Fruit fly (Drosophila melanogaster) whole organism, embryonic: ENCODE results near the gene janA.

Source experiments
- BEAF-32 ChIP-seq: fragments of 200-800 bp; sonication (Bioruptor generic); optimal IDR thresholded peaks from 3 replicates; lab custom pipeline; 2017; ENCODE audit warnings: missing biosample characterization, missing genetic modification characterization, mild to moderate bottlenecking, moderate library complexity, missing genetic modification reagents
- CG10147 ChIP-seq: fragments of 200-800 bp; sonication (Bioruptor generic); optimal IDR thresholded peaks from 2 replicates; lab custom pipeline; 2019; ENCODE audit warnings: missing biosample characterization, mild to moderate bottlenecking, missing genetic modification characterization, moderate library complexity
- CG10274 ChIP-seq: fragments of 200-800 bp; sonication (Bioruptor generic); optimal IDR thresholded peaks from 3 replicates; lab custom pipeline; 2017; ENCODE audit warnings: missing biosample characterization, mild to moderate bottlenecking, missing genetic modification characterization
- CG10979 ChIP-seq: fragments of 200-800 bp; sonication (Bioruptor generic); optimal IDR thresholded peaks from 2 replicates; lab custom pipeline; 2018; ENCODE audit warnings: missing biosample characterization, mild to moderate bottlenecking, missing genetic modification characterization, moderate library complexity
- CG11696 ChIP-seq: fragments of 200-800 bp; sonication (Bioruptor generic); IDR thresholded peaks from 2 replicates; pipeline ENCODE4 v1.3.6; 2022; ENCODE audit warnings: missing biosample characterization, missing genetic modification characterization
- CG12391 ChIP-seq: fragments of 200-800 bp; sonication (Bioruptor generic); optimal IDR thresholded peaks from 3 replicates; lab custom pipeline; 2018; ENCODE audit warnings: missing biosample characterization, mild to moderate bottlenecking, missing genetic modification characterization, moderate library complexity
- CG12769 ChIP-seq: fragments of 200-800 bp; sonication (Bioruptor generic); optimal IDR thresholded peaks from 2 replicates; lab custom pipeline; 2019; ENCODE audit warnings: missing biosample characterization, mild to moderate bottlenecking, missing genetic modification characterization, moderate library complexity
- CG13287 ChIP-seq: fragments of 200-800 bp; sonication (Bioruptor generic); IDR thresholded peaks from 2 replicates; pipeline ENCODE4 v1.3.6; 2022; ENCODE audit warnings: missing biosample characterization, missing genetic modification characterization; ENCODE audit not compliant: partially characterized antibody
- CG17361 ChIP-seq: fragments of 200-800 bp; sonication (Bioruptor generic); IDR thresholded peaks from 3 replicates; pipeline ENCODE4 v1.3.6; 2022; ENCODE audit warnings: missing biosample characterization, missing genetic modification characterization
- CG18476 ChIP-seq: fragments of 200-800 bp; sonication (Bioruptor generic); optimal IDR thresholded peaks from 2 replicates; lab custom pipeline; 2016; ENCODE audit warnings: missing biosample characterization, mild to moderate bottlenecking, missing genetic modification characterization
- CG18619 ChIP-seq: fragments of 200-800 bp; sonication (Bioruptor generic); optimal IDR thresholded peaks from 3 replicates; lab custom pipeline; 2017; ENCODE audit warnings: missing biosample characterization, mild to moderate bottlenecking, missing genetic modification characterization
- CG2712 ChIP-seq: fragments of 200-800 bp; optimal IDR thresholded peaks from 3 replicates; lab custom pipeline; 2019; ENCODE audit warnings: missing biosample characterization, mild to moderate bottlenecking, missing genetic modification characterization, moderate library complexity
- CG4404 ChIP-seq: fragments of 200-800 bp; sonication (Bioruptor generic); IDR thresholded peaks from 2 replicates; pipeline ENCODE4 v1.3.6; 2022; ENCODE audit warnings: missing biosample characterization, missing genetic modification characterization
- CG6254 ChIP-seq: fragments of 200-800 bp; sonication (Bioruptor generic); optimal IDR thresholded peaks from 3 replicates; lab custom pipeline; 2017; ENCODE audit warnings: mild to moderate bottlenecking, missing biosample characterization, missing genetic modification reagents, missing genetic modification characterization
- CG6272 ChIP-seq: fragments of 200-800 bp; sonication (Bioruptor generic); IDR thresholded peaks from 2 replicates; pipeline ENCODE4 v1.3.6; 2022; ENCODE audit warnings: missing biosample characterization, missing genetic modification characterization
- CG7786 ChIP-seq: fragments of 200-800 bp; sonication (Bioruptor generic); optimal IDR thresholded peaks from 2 replicates; lab custom pipeline; 2016; ENCODE audit warnings: missing biosample characterization, missing genetic modification characterization
- CG8388 ChIP-seq: fragments of 200-800 bp; sonication (Bioruptor generic); optimal IDR thresholded peaks from 2 replicates; lab custom pipeline; 2019; ENCODE audit warnings: missing biosample characterization, mild to moderate bottlenecking, missing genetic modification characterization, moderate library complexity
- CkIIα-i1 ChIP-seq: fragments of 200-800 bp; sonication (Bioruptor generic); IDR thresholded peaks from 2 replicates; pipeline ENCODE4 v1.3.6; 2022; ENCODE audit warnings: missing biosample characterization, missing genetic modification characterization
- HHEX ChIP-seq: fragments of 200-800 bp; sonication (Bioruptor generic); optimal IDR thresholded peaks from 3 replicates; lab custom pipeline; 2017; ENCODE audit warnings: missing biosample characterization, mild to moderate bottlenecking, missing genetic modification characterization, missing genetic modification reagents
- Hey ChIP-seq: fragments of 200-800 bp; sonication (Bioruptor generic); optimal IDR thresholded peaks from 3 replicates; lab custom pipeline; 2018; ENCODE audit warnings: missing biosample characterization, mild to moderate bottlenecking, missing genetic modification characterization
- NFAT ChIP-seq: fragments of 200-800 bp; sonication (Bioruptor generic); IDR thresholded peaks from 2 replicates; pipeline ENCODE4 v1.3.6; 2022; ENCODE audit warnings: missing biosample characterization, missing genetic modification characterization
- Oaz ChIP-seq: fragments of 200-800 bp; sonication (Bioruptor generic); IDR thresholded peaks from 2 replicates; pipeline ENCODE4 v1.3.6; 2022; ENCODE audit warnings: missing biosample characterization, missing genetic modification characterization
- Sin3A ChIP-seq: fragments of >200 bp; optimal IDR thresholded peaks from 2 replicates; lab custom pipeline; 2018
- Six4 ChIP-seq: fragments of 200-800 bp; sonication (Bioruptor generic); optimal IDR thresholded peaks from 2 replicates; lab custom pipeline; 2016; ENCODE audit warnings: missing biosample characterization, missing genetic modification characterization
- Sry-δ ChIP-seq: fragments of 200-800 bp; sonication (Bioruptor generic); optimal IDR thresholded peaks from 2 replicates; lab custom pipeline; 2016; ENCODE audit warnings: missing biosample characterization, missing genetic modification characterization
- ara ChIP-seq: fragments of 200-800 bp; sonication (Bioruptor generic); IDR thresholded peaks from 2 replicates; pipeline ENCODE4 v1.3.6; 2022; ENCODE audit warnings: missing biosample characterization, missing genetic modification characterization
- bab2 ChIP-seq: fragments of 200-800 bp; sonication (Bioruptor generic); optimal IDR thresholded peaks from 2 replicates; lab custom pipeline; 2016; ENCODE audit warnings: missing biosample characterization, missing genetic modification characterization
- bowl ChIP-seq: fragments of 200-800 bp; sonication (Bioruptor generic); IDR thresholded peaks from 2 replicates; pipeline ENCODE4 v1.3.6; 2022; ENCODE audit warnings: missing biosample characterization, missing genetic modification characterization
- btn ChIP-seq: fragments of 200-800 bp; sonication (Bioruptor generic); optimal IDR thresholded peaks from 2 replicates; lab custom pipeline; 2016; ENCODE audit warnings: missing biosample characterization, missing genetic modification characterization
- dm ChIP-seq: fragments of 200-800 bp; sonication (Bioruptor generic); optimal IDR thresholded peaks from 3 replicates; lab custom pipeline; 2016; ENCODE audit warnings: missing biosample characterization, missing genetic modification characterization
- dmrt99B ChIP-seq: fragments of 200-800 bp; sonication (Bioruptor generic); optimal IDR thresholded peaks from 2 replicates; lab custom pipeline; 2018; ENCODE audit warnings: missing biosample characterization, mild to moderate bottlenecking, missing genetic modification characterization, moderate library complexity
- dpn ChIP-seq, 2 experiments: fragments of 200-800 bp; sonication (Bioruptor generic); optimal IDR thresholded peaks; 3 replicates each; lab custom pipeline; 2016; ENCODE audit warnings: missing biosample characterization in 2 of 2, missing genetic modification characterization in 2 of 2
- dysf ChIP-seq: fragments of 200-800 bp; sonication (Bioruptor generic); IDR thresholded peaks from 3 replicates; pipeline ENCODE4 v1.3.6; 2022; ENCODE audit warnings: missing biosample characterization, missing genetic modification characterization
- eve ChIP-seq, 2 experiments: fragments of >200 bp; optimal IDR thresholded peaks; 2 replicates each; lab custom pipeline; 2017; ENCODE audit warnings: missing biosample characterization in 2 of 2, missing genetic modification characterization in 2 of 2
- ftz-f1 ChIP-seq: fragments of 200-800 bp; sonication (Bioruptor generic); optimal IDR thresholded peaks from 2 replicates; lab custom pipeline; 2016; ENCODE audit warnings: missing biosample characterization, missing genetic modification characterization
- grn ChIP-seq: fragments of 200-800 bp; sonication (Bioruptor generic); optimal IDR thresholded peaks from 3 replicates; lab custom pipeline; 2017; ENCODE audit warnings: missing biosample characterization, missing genetic modification characterization
- insv ChIP-seq, 2 experiments: fragments of 200-800 bp; sonication (Bioruptor generic); optimal IDR thresholded peaks; 3 replicates each; lab custom pipeline; 2016 to 2018; ENCODE audit warnings: missing biosample characterization in 2 of 2, missing genetic modification characterization in 2 of 2
- inv ChIP-seq: fragments of 200-800 bp; sonication (Bioruptor generic); IDR thresholded peaks from 2 replicates; pipeline ENCODE4 v1.3.6; 2022; ENCODE audit warnings: missing biosample characterization, missing genetic modification characterization; ENCODE audit not compliant: partially characterized antibody
- jigr1 ChIP-seq: fragments of 200-800 bp; sonication (Bioruptor generic); IDR thresholded peaks from 3 replicates; pipeline ENCODE4 v1.3.6; 2022; ENCODE audit warnings: missing biosample characterization, missing genetic modification characterization
- jumu ChIP-seq: fragments of 200-800 bp; sonication (Bioruptor generic); optimal IDR thresholded peaks from 3 replicates; lab custom pipeline; 2016; ENCODE audit warnings: missing biosample characterization, missing genetic modification characterization
- ken ChIP-seq: fragments of 200-800 bp; sonication (Bioruptor generic); IDR thresholded peaks from 3 replicates; pipeline ENCODE4 v1.3.6; 2022; ENCODE audit warnings: missing biosample characterization, missing genetic modification characterization
- nerfin-1 ChIP-seq: fragments of 200-800 bp; sonication (Bioruptor generic); optimal IDR thresholded peaks from 3 replicates; lab custom pipeline; 2019; ENCODE audit warnings: missing biosample characterization, mild to moderate bottlenecking, missing genetic modification characterization, moderate library complexity
- pb ChIP-seq: fragments of 200-800 bp; sonication (Bioruptor generic); optimal IDR thresholded peaks from 3 replicates; lab custom pipeline; 2016; ENCODE audit warnings: missing biosample characterization, missing genetic modification characterization
- pho ChIP-seq: fragments of 200-800 bp; sonication (Bioruptor generic); optimal IDR thresholded peaks from 2 replicates; lab custom pipeline; 2016; ENCODE audit warnings: missing biosample characterization, missing genetic modification characterization
- row ChIP-seq: fragments of 200-800 bp; sonication (Bioruptor generic); IDR thresholded peaks from 3 replicates; pipeline ENCODE4 v1.3.6; 2022; ENCODE audit warnings: missing biosample characterization, missing genetic modification characterization
- schlank ChIP-seq: fragments of 200-800 bp; sonication (Bioruptor generic); optimal IDR thresholded peaks from 2 replicates; lab custom pipeline; 2018; ENCODE audit warnings: missing biosample characterization, mild to moderate bottlenecking, missing genetic modification characterization
- sens ChIP-seq: fragments of 200-800 bp; sonication (Bioruptor generic); peaks from one replicate; lab custom pipeline; 2016; ENCODE audit warnings: missing biosample characterization, missing genetic modification characterization
- sug ChIP-seq: fragments of 200-800 bp; optimal IDR thresholded peaks from 2 replicates; lab custom pipeline; 2019; ENCODE audit warnings: missing biosample characterization, mild to moderate bottlenecking, missing genetic modification characterization, moderate library complexity
- trh ChIP-seq: fragments of 200-800 bp; sonication (Bioruptor generic); optimal IDR thresholded peaks from 2 replicates; lab custom pipeline; 2016; ENCODE audit warnings: missing biosample characterization, missing genetic modification characterization
- usp ChIP-seq: fragments of >200 bp; optimal IDR thresholded peaks from 2 replicates; lab custom pipeline; 2017; ENCODE audit warnings: missing biosample characterization, missing genetic modification characterization
- zf30C ChIP-seq: fragments of 200-800 bp; sonication (Bioruptor generic); optimal IDR thresholded peaks from 3 replicates; lab custom pipeline; 2018; ENCODE audit warnings: missing biosample characterization, mild to moderate bottlenecking, missing genetic modification characterization
- zfh2 ChIP-seq: fragments of 200-800 bp; sonication (Bioruptor generic); optimal IDR thresholded peaks from 2 replicates; lab custom pipeline; 2016; ENCODE audit warnings: missing biosample characterization, missing genetic modification characterization

Gene janA

DNA sequence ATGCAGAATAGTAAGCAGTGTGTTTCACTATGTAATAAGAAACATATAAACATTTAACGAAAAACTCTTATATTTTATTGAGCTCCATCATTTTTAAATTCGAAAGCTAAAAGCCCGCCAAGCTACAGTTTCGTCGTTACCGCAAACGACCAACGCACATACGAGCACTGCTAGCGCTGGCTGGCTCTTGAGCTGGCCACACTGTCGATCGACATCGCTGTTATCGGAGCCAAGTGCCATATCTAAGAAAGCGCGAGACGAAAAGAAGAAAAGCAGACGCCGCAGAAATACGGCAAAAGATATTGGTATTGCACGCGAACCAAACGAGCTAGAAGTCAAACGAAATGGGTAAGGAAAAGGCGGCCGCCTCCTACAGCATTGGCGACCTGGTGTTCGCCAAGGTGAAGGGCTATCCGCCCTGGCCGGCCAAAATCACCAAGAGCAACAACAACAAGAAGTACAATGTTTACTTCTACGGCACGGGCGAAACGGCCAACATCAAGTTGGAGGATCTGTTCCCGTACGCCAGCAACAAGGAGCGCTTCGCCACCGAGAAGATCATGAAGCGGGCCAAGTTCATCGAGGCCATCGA lies 13.2 kb upstream of the janA start, which contains the start of gene Jasper (continued):
- TF ChIP-seq CG11696 (GFP tag; lab: Robert Waterston, UW) = no peak
- 0 out of 2 replicates have a peak, but pooled peaks have one; percentile 18 for TF ChIP-seq CG6272 (GFP tag; lab: Robert Waterston, UW)
- peak; percentile 100 for TF ChIP-seq Sry-δ
- TF ChIP-seq CkIIα-i1 (GFP tag; lab: Robert Waterston, UW) = no peak
- TF ChIP-seq inv (GFP tag; lab: Robert Waterston, UW) = no peak
- TF ChIP-seq CG13287 (GFP tag; lab: Robert Waterston, UW) = peak; percentile 50; the same call in 1 of the 2 replicates
- TF ChIP-seq dysf (GFP tag; lab: Robert Waterston, UW) = no peak
- no peak for TF ChIP-seq eve (GFP tag; optimal IDR thresholded peaks at IDR 0.05; lab: Kevin White, UChicago)
- TF ChIP-seq CG10147 = no peak
- no peak for TF ChIP-seq Oaz
- TF ChIP-seq zfh2 (GFP tag; lab: Kevin White, UChicago) = peak; percentile 14
- peak; percentile 16 for TF ChIP-seq ftz-f1 (GFP tag; lab: Kevin White, UChicago)
- TF ChIP-seq Sin3A (lab: Kevin White, UChicago) = peak; percentile 73
- no peak for TF ChIP-seq pho (GFP tag; lab: Kevin White, UChicago)
- no peak for TF ChIP-seq dmrt99B
- TF ChIP-seq nerfin-1 (tag; lab: Kevin White, UChicago) = peak; percentile 29
- TF ChIP-seq pb = no peak
- peak; percentile 62 for TF ChIP-seq BEAF-32 (GFP tag; lab: Kevin White, UChicago)
- TF ChIP-seq dm = peak; percentile 14
- no peak for TF ChIP-seq schlank
- TF ChIP-seq row = peak; percentile 42; the same call in 1 of the 3 replicates
- peak in 1 of 2 experiments; percentile 40 for TF ChIP-seq dpn (GFP tag; optimal IDR thresholded peaks at IDR 0.05; lab: Kevin White, UChicago)
- TF ChIP-seq usp = no peak
- TF ChIP-seq Six4 = no peak
- peak; percentile 7 for TF ChIP-seq CG12391 (tag; lab: Kevin White, UChicago)
- no peak for TF ChIP-seq jigr1
- TF ChIP-seq grn (GFP tag; lab: Kevin White, UChicago) = no peak
- TF ChIP-seq sens (GFP tag; lab: Kevin White, UChicago) = no peak
- no peak for TF ChIP-seq zf30C (GFP tag; lab: Kevin White, UChicago)
- TF ChIP-seq sug = peak; percentile 51
- 0 out of 3 replicates have a peak, but pooled peaks have one; percentile 12 for TF ChIP-seq CG17361 (GFP tag; lab: Robert Waterston, UW)
- TF ChIP-seq Hey (tag; lab: Kevin White, UChicago) = no peak
- TF ChIP-seq bab2 (GFP tag; lab: Kevin White, UChicago) = no peak
- TF ChIP-seq CG4404 (GFP tag; lab: Robert Waterston, UW) = no peak
- no peak for TF ChIP-seq CG18476 (GFP tag; lab: Kevin White, UChicago)
- TF ChIP-seq bowl (GFP tag; lab: Robert Waterston, UW) = no peak
- no peak for TF ChIP-seq ken (GFP tag; lab: Robert Waterston, UW)
- peak; percentile 71 for TF ChIP-seq CG6254 (GFP tag; lab: Kevin White, UChicago)
- TF ChIP-seq CG12769 (tag; lab: Kevin White, UChicago) = no peak
- no peak for TF ChIP-seq CG10274
- TF ChIP-seq trh (GFP tag; lab: Kevin White, UChicago) = no peak
- TF ChIP-seq insv (GFP tag; optimal IDR thresholded peaks at IDR 0.05; lab: Kevin White, UChicago) = no peak
- TF ChIP-seq btn (GFP tag; lab: Kevin White, UChicago) = no peak
- TF ChIP-seq CG8388 (GFP tag; lab: Kevin White, UChicago) = no peak
- TF ChIP-seq HHEX (GFP tag; lab: Kevin White, UChicago) = no peak
- no peak for TF ChIP-seq CG7786 (GFP tag; lab: Kevin White, UChicago)
- TF ChIP-seq NFAT = no peak
- TF ChIP-seq CG10979 (tag; lab: Kevin White, UChicago) = no peak
- peak; percentile 41 for TF ChIP-seq jumu (GFP tag; lab: Kevin White, UChicago)
- TF ChIP-seq CG2712 (tag; lab: Kevin White, UChicago) = peak; percentile 63
- TF ChIP-seq CG18619 = no peak
- no peak for TF ChIP-seq ara (GFP tag; lab: Robert Waterston, UW)
